Fruit fly (Drosophila melanogaster): ENCODE results near the gene OtopLa.

- TF ChIP-seq psq (optimal IDR thresholded peaks at IDR 0.05) (no peak), Myc (optimal IDR thresholded peaks at IDR 0.05) (no peak), h (optimal IDR thresholded peaks at IDR 0.05) (no peak)
Observed at dm6 chrX:5618562-5618961, 29.7 kb downstream of the OtopLa start, which contains the start of gene RhoGAP5A.

Measured in Kc167 (cell line).